Fruit fly (Drosophila melanogaster): ENCODE data around the gene CG31883.

DNA sequence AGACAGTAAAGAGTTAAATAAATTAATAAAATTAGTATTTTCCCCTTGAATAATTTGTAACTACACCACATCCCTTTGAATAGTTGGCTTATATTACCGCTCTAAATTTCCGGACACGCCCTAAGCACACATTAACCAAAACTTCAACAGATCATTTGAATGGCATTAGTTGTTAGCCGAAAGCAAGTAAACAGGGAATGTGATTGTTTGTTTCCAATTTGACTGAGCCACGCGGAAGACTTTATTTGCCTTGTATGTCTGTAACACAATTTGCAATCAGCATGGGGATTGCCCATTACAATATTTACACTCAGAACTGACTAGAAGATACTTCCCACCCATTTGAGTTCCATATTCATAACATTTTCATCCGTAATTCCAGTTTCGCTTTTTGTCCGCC is 18.7 kb upstream of the CG31883 start:
- TF ChIP-seq GATAd (GFP tag; optimal IDR thresholded peaks at IDR 0.05) (no peak), Hr83 (GFP tag; optimal IDR thresholded peaks at IDR 0.05; ENCODE audit: poor library complexity, severe bottlenecking) (no peak), pan (optimal IDR thresholded peaks at IDR 0.05) (no peak), psq (GFP tag; optimal IDR thresholded peaks at IDR 0.05) (no peak), CG9705 (GFP tag; optimal IDR thresholded peaks at IDR 0.05) (no peak), Dfd (GFP tag; optimal IDR thresholded peaks at IDR 0.05) (no peak), Hnf4 (GFP tag; optimal IDR thresholded peaks at IDR 0.05) (no peak), usp (GFP tag; optimal IDR thresholded peaks at IDR 0.05) (no peak), tai (GFP tag; optimal IDR thresholded peaks at IDR 0.05) (no peak), Dif (GFP tag; optimal IDR thresholded peaks at IDR 0.05; ENCODE audit: partially characterized antibody) (no peak)

Measured in whole organism, wandering third instar larva.